Worm (Caenorhabditis elegans) whole organism, L1 larva: Measurements from ENCODE around the gene Y41C4A.18.

Experiments used
- alr-1 ChIP-seq: fragments of 200-800 bp; sonication (Bioruptor generic); optimal IDR thresholded peaks from 2 replicates; lab custom pipeline; 2018; ENCODE audit warnings: borderline replicate concordance, mild to moderate bottlenecking, missing genetic modification characterization, missing compliant biosample characterization
- ceh-88 ChIP-seq: fragments of 200-800 bp; sonication (Bioruptor generic); IDR thresholded peaks from 2 replicates; pipeline ENCODE4 v1.3.6; 2022; ENCODE audit warnings: missing genetic modification characterization, missing compliant biosample characterization
- dsc-1 ChIP-seq: sonication (generic microtip); optimal IDR thresholded peaks from 2 replicates; lab custom pipeline; 2016; ENCODE audit warnings: mild to moderate bottlenecking, missing genetic modification characterization, missing compliant biosample characterization
- hlh-17 ChIP-seq: fragments of 200-800 bp; sonication (Bioruptor generic); optimal IDR thresholded peaks from 2 replicates; lab custom pipeline; 2018; ENCODE audit warnings: missing genetic modification characterization, mild to moderate bottlenecking, missing compliant biosample characterization, moderate library complexity, borderline replicate concordance
- pag-3 ChIP-seq: sonication (generic microtip); optimal IDR thresholded peaks from 2 replicates; lab custom pipeline; 2017; ENCODE audit warnings: missing genetic modification characterization, mild to moderate bottlenecking, missing compliant biosample characterization, antibody characterized with exemption, borderline replicate concordance; ENCODE audit not compliant: insufficient read depth
- unc-62 ChIP-seq: fragments of 150-350 bp; optimal IDR thresholded peaks from 2 replicates; lab custom pipeline; 2014; ENCODE audit warnings: missing biosample characterization, missing genetic modification reagents, missing genetic modification characterization

ce11 chrIII:11727010-11727409, 3.4 kb upstream of the Y41C4A.18 start:
- TF ChIP-seq hlh-17 (GFP tag; lab: Kevin White, UChicago) (no peak), pag-3 (tag; lab: Kevin White, UChicago) (no peak), unc-62 (no peak), ceh-88 (no peak), dsc-1 (tag; lab: Kevin White, UChicago) (no peak), alr-1 (tag; lab: Kevin White, UChicago) (no peak)
